In genomic region chr3L:16580049-16580448, dm6 we compare ENCODE assay signal across 3 fruit fly cellular contexts.
TF ChIP-seq lines count a peak whose summit lies in the region.

Gene nxf2 (minus strand): TSS chr3L:16580306.

- TF ChIP-seq CTCF in whole organism, embryonic (GFP tag; optimal IDR thresholded peaks at IDR 0.05; lab: Kevin White, UChicago): no peak

TF ChIP-seq in whole organism, adult, 20 proteins besides CTCF, POLR2A, EP300 and RAD21:
- no peak for TF ChIP-seq kay (GFP tag; lab: Kevin White, UChicago; ENCODE audit: borderline replicate concordance)
- no peak for TF ChIP-seq pad (GFP tag; optimal IDR thresholded peaks at IDR 0.05; lab: Kevin White, UChicago)
- TF ChIP-seq ovo (GFP tag; optimal IDR thresholded peaks at IDR 0.05; lab: Kevin White, UChicago): peak; percentile 54
- TF ChIP-seq bab1 (GFP tag; optimal IDR thresholded peaks at IDR 0.05; lab: Kevin White, UChicago): peak; percentile 65
- peak; percentile 98 for TF ChIP-seq tj (GFP tag; optimal IDR thresholded peaks at IDR 0.05; lab: Kevin White, UChicago)

TF ChIP-seq in whole organism, embryonic, 481 proteins besides CTCF, POLR2A, EP300 and RAD21 (continues in another document):
- no peak for TF ChIP-seq HLHmδ (GFP tag; optimal IDR thresholded peaks at IDR 0.05; lab: Kevin White, UChicago)
- peak; percentile 68 for TF ChIP-seq bbx (GFP tag; IDR thresholded peaks at IDR 0.05; lab: Robert Waterston, UW; ENCODE audit: partially characterized antibody)
- peak; percentile 55; the same call in 2 of the 3 replicates for TF ChIP-seq CG16813 (GFP tag; IDR thresholded peaks at IDR 0.05; lab: Robert Waterston, UW; ENCODE audit: partially characterized antibody)
- no peak for TF ChIP-seq Hey (tag; optimal IDR thresholded peaks at IDR 0.05; lab: Kevin White, UChicago)
- TF ChIP-seq CG2678 (tag; optimal IDR thresholded peaks at IDR 0.05; lab: Kevin White, UChicago): no peak
- no peak for TF ChIP-seq CG3847 (GFP tag; IDR thresholded peaks at IDR 0.05; lab: Robert Waterston, UW)
- peak; percentile 61 for TF ChIP-seq BEAF-32 (GFP tag; optimal IDR thresholded peaks at IDR 0.05; lab: Kevin White, UChicago)
- peak; percentile 30; the same call in 1 of the 3 replicates for TF ChIP-seq CG34224 (GFP tag; IDR thresholded peaks at IDR 0.05; lab: Robert Waterston, UW; ENCODE audit: partially characterized antibody)
- TF ChIP-seq Dfd (GFP tag; optimal IDR thresholded peaks at IDR 0.05; lab: Kevin White, UChicago): no peak
- no peak for TF ChIP-seq MTF-1 (GFP tag; optimal IDR thresholded peaks at IDR 0.05; lab: Kevin White, UChicago; ENCODE audit: borderline replicate concordance)
- no peak for TF ChIP-seq Camta (GFP tag; optimal IDR thresholded peaks at IDR 0.05; lab: Kevin White, UChicago)
- no peak for TF ChIP-seq lmd (GFP tag; IDR thresholded peaks at IDR 0.05; lab: Robert Waterston, UW)
- no peak for TF ChIP-seq nau (GFP tag; optimal IDR thresholded peaks at IDR 0.05; lab: Kevin White, UChicago)
- no peak for TF ChIP-seq CrebB (tag; optimal IDR thresholded peaks at IDR 0.05; lab: Kevin White, UChicago)
- no peak for TF ChIP-seq Elba2 (GFP tag; optimal IDR thresholded peaks at IDR 0.05; lab: Kevin White, UChicago)
- no peak for TF ChIP-seq sob (GFP tag; IDR thresholded peaks at IDR 0.05; lab: Robert Waterston, UW)
- no peak for TF ChIP-seq Oaz (GFP tag; IDR thresholded peaks at IDR 0.05; lab: Robert Waterston, UW)
- TF ChIP-seq nom (GFP tag; optimal IDR thresholded peaks at IDR 0.05; lab: Kevin White, UChicago): no peak
- TF ChIP-seq CG2202 (tag; optimal IDR thresholded peaks at IDR 0.05; lab: Kevin White, UChicago): no peak
- TF ChIP-seq pan (optimal IDR thresholded peaks at IDR 0.05; lab: Kevin White, UChicago): no peak
- no peak for TF ChIP-seq pan (GFP tag; optimal IDR thresholded peaks at IDR 0.05 in 1 of 2, IDR thresholded peaks at IDR 0.05 in 1 of 2)
- no peak for TF ChIP-seq CG10543 (GFP tag; optimal IDR thresholded peaks at IDR 0.05; lab: Kevin White, UChicago)
- no peak for TF ChIP-seq Asciz (GFP tag; optimal IDR thresholded peaks at IDR 0.05; lab: Kevin White, UChicago)
- TF ChIP-seq Dref (GFP tag; IDR thresholded peaks at IDR 0.05; lab: Robert Waterston, UW): peak; percentile 38; the same call in 1 of the 2 replicates
- no peak for TF ChIP-seq CG18476 (GFP tag; optimal IDR thresholded peaks at IDR 0.05; lab: Kevin White, UChicago)
- peak; percentile 66 for TF ChIP-seq Scr (GFP tag; IDR thresholded peaks at IDR 0.05; lab: Robert Waterston, UW; ENCODE audit: partially characterized antibody)
- no peak for TF ChIP-seq dati (GFP tag; IDR thresholded peaks at IDR 0.05; lab: Robert Waterston, UW)
- no peak for TF ChIP-seq MESR4 (GFP tag; optimal IDR thresholded peaks at IDR 0.05; lab: Kevin White, UChicago)
- TF ChIP-seq bcd (GFP tag; optimal IDR thresholded peaks at IDR 0.05; lab: Kevin White, UChicago): no peak
- no peak for TF ChIP-seq CG18011 (GFP tag; optimal IDR thresholded peaks at IDR 0.05; lab: Kevin White, UChicago)
- TF ChIP-seq CG4707 (GFP tag; optimal IDR thresholded peaks at IDR 0.05; lab: Kevin White, UChicago): no peak
- peak; percentile 47 for TF ChIP-seq CG13287 (GFP tag; IDR thresholded peaks at IDR 0.05; lab: Robert Waterston, UW; ENCODE audit: partially characterized antibody)
- TF ChIP-seq H15 (GFP tag; IDR thresholded peaks at IDR 0.05; lab: Robert Waterston, UW): no peak
- TF ChIP-seq E2f2 (GFP tag; IDR thresholded peaks at IDR 0.05; lab: Robert Waterston, UW): no peak
- TF ChIP-seq kni (GFP tag; optimal IDR thresholded peaks at IDR 0.05; lab: Kevin White, UChicago): no peak
- TF ChIP-seq Optix (GFP tag; IDR thresholded peaks at IDR 0.05; lab: Robert Waterston, UW): no peak
- no peak for TF ChIP-seq CG32532 (GFP tag; IDR thresholded peaks at IDR 0.05; lab: Robert Waterston, UW)
- TF ChIP-seq Aef1 (GFP tag; IDR thresholded peaks at IDR 0.05; lab: Robert Waterston, UW): no peak
- TF ChIP-seq nerfin-2 (GFP tag; IDR thresholded peaks at IDR 0.05; lab: Robert Waterston, UW; ENCODE audit: partially characterized antibody): no peak
- no peak for TF ChIP-seq Stat92E (GFP tag; optimal IDR thresholded peaks at IDR 0.05; lab: Kevin White, UChicago)
- TF ChIP-seq NFAT (GFP tag; IDR thresholded peaks at IDR 0.05; lab: Robert Waterston, UW): no peak
- no peak for TF ChIP-seq MBD-R2 (GFP tag; IDR thresholded peaks at IDR 0.05; lab: Robert Waterston, UW)
- peak; percentile 10 for TF ChIP-seq lbe (GFP tag; optimal IDR thresholded peaks at IDR 0.05; lab: Kevin White, UChicago)
- no peak for TF ChIP-seq disco-r (GFP tag; optimal IDR thresholded peaks at IDR 0.05; lab: Kevin White, UChicago)

TF ChIP-seq in whole organism, wandering third instar larva, 38 proteins besides CTCF, POLR2A, EP300 and RAD21:
- TF ChIP-seq sage (GFP tag; optimal IDR thresholded peaks at IDR 0.05; lab: Kevin White, UChicago): no peak
- peak; percentile 42 for TF ChIP-seq Hnf4 (GFP tag; optimal IDR thresholded peaks at IDR 0.05; lab: Kevin White, UChicago)
- TF ChIP-seq Mio (GFP tag; optimal IDR thresholded peaks at IDR 0.05; lab: Kevin White, UChicago): no peak
- TF ChIP-seq dmrt93B (GFP tag; optimal IDR thresholded peaks at IDR 0.05; lab: Kevin White, UChicago): no peak
- no peak for TF ChIP-seq Sp1 (GFP tag; optimal IDR thresholded peaks at IDR 0.05; lab: Kevin White, UChicago)
- TF ChIP-seq HLH106 (tag; optimal IDR thresholded peaks at IDR 0.05; lab: Kevin White, UChicago): peak; percentile 14
- TF ChIP-seq tai (GFP tag; optimal IDR thresholded peaks at IDR 0.05; lab: Kevin White, UChicago): no peak
- TF ChIP-seq dsf (GFP tag; optimal IDR thresholded peaks at IDR 0.05; lab: Kevin White, UChicago; ENCODE audit: borderline replicate concordance): no peak
- no peak for TF ChIP-seq h (GFP tag; optimal IDR thresholded peaks at IDR 0.05; lab: Kevin White, UChicago)
- TF ChIP-seq dl (GFP tag; optimal IDR thresholded peaks at IDR 0.05; lab: Kevin White, UChicago; ENCODE audit: insufficient read depth in 1 of 2, partially characterized antibody in 2 of 2): no peak
TF ChIP-seq in whole organism, wandering third instar larva: peak in this region for 2.
